Worm (Caenorhabditis elegans) whole organism, L4 larva: Measurements from ENCODE around the gene E_BE45912.2.

Experiments used
- lsy-2 ChIP-seq, 2 experiments: fragments of 150-350 bp in 1 of 2; sonication (generic microtip) in 1 of 2; optimal IDR thresholded peaks; 2 replicates each; lab custom pipeline; 2014 to 2017; ENCODE audit warnings: missing biosample characterization in 2 of 2, missing genetic modification characterization in 2 of 2
- mdl-1 ChIP-seq, 2 experiments: fragments of 150-350 bp in 1 of 2; sonication (generic microtip) in 1 of 2; optimal IDR thresholded peaks; 2 replicates each; lab custom pipeline; 2014 to 2017; ENCODE audit warnings: missing biosample characterization in 2 of 2, missing genetic modification characterization in 2 of 2
- mep-1 ChIP-seq: fragments of 150-350 bp; sonication (generic microtip); optimal IDR thresholded peaks from 3 replicates; lab custom pipeline; 2014; ENCODE audit warnings: missing biosample characterization, missing genetic modification characterization
- nhr-28 ChIP-seq: fragments of 150-350 bp; optimal IDR thresholded peaks from 2 replicates; lab custom pipeline; 2014; ENCODE audit warnings: missing biosample characterization, missing genetic modification characterization
- unc-62 ChIP-seq, 3 experiments: fragments of 150-350 bp in 1 of 3; sonication (generic microtip); optimal IDR thresholded peaks in 2 of 3; peaks in 1 of 3; 1 replicate in 1 of 3; 2 replicates in 2 of 3; lab custom pipeline; 2014 to 2017; ENCODE audit warnings: missing biosample characterization in 3 of 3, missing genetic modification characterization in 3 of 3, missing genetic modification reagents in 3 of 3, missing genotype in 1 of 3

- no peak for TF ChIP-seq mep-1 (tag; lab: Kevin White, UChicago)
- TF ChIP-seq unc-62 (GFP tag; optimal IDR thresholded peaks at IDR 0.05 in 1 of 2; lab: Kevin White, UChicago): no peak
- TF ChIP-seq unc-62 (tag; optimal IDR thresholded peaks at IDR 0.05; lab: Kevin White, UChicago): no peak
- no peak for TF ChIP-seq mdl-1 (tag; optimal IDR thresholded peaks at IDR 0.05; lab: Kevin White, UChicago)
- TF ChIP-seq nhr-28 (tag; lab: Kevin White, UChicago): no peak
- no peak for TF ChIP-seq lsy-2 (tag; optimal IDR thresholded peaks at IDR 0.05; lab: Kevin White, UChicago)
Observed at ce11 chrIII:1043790-1044189, 12.9 kb upstream of the E_BE45912.2 start.
